Fruit fly (Drosophila melanogaster) whole organism, embryonic: ENCODE results near the gene stck.

Experiments
- Aef1 ChIP-seq: fragments of 200-800 bp; sonication (Bioruptor generic); IDR thresholded peaks from 3 replicates; pipeline ENCODE4 v1.3.6; 2022; ENCODE audit warnings: missing biosample characterization, missing genetic modification characterization
- CG12155 ChIP-seq: fragments of 200-800 bp; sonication (Bioruptor generic); optimal IDR thresholded peaks from 3 replicates; lab custom pipeline; 2016; ENCODE audit warnings: missing biosample characterization, missing genetic modification characterization
- CG12391 ChIP-seq: fragments of 200-800 bp; sonication (Bioruptor generic); optimal IDR thresholded peaks from 3 replicates; lab custom pipeline; 2018; ENCODE audit warnings: missing biosample characterization, mild to moderate bottlenecking, missing genetic modification characterization, moderate library complexity
- CG12744 ChIP-seq: fragments of 200-800 bp; sonication (Bioruptor generic); optimal IDR thresholded peaks from 2 replicates; lab custom pipeline; 2016; ENCODE audit warnings: missing biosample characterization, missing genetic modification characterization
- CG15269 ChIP-seq: fragments of 200-800 bp; sonication (Bioruptor generic); optimal IDR thresholded peaks from 2 replicates; lab custom pipeline; 2018; ENCODE audit warnings: missing biosample characterization, mild to moderate bottlenecking, missing genetic modification characterization, moderate library complexity
- CG16813 ChIP-seq: fragments of 200-800 bp; sonication (Bioruptor generic); IDR thresholded peaks from 3 replicates; pipeline ENCODE4 v1.3.6; 2022; ENCODE audit warnings: missing biosample characterization, missing genetic modification characterization; ENCODE audit not compliant: partially characterized antibody
- CG17186 ChIP-seq: fragments of 200-800 bp; sonication (Bioruptor generic); optimal IDR thresholded peaks from 3 replicates; lab custom pipeline; 2017; ENCODE audit warnings: missing biosample characterization, missing genetic modification reagents, missing genetic modification characterization
- CG2875 ChIP-seq: fragments of 200-800 bp; sonication (Bioruptor generic); optimal IDR thresholded peaks from 2 replicates; lab custom pipeline; 2017; ENCODE audit warnings: missing biosample characterization, mild to moderate bottlenecking, missing genetic modification characterization, missing genetic modification reagents
- CG3065 ChIP-seq: fragments of 200-800 bp; sonication (Bioruptor generic); optimal IDR thresholded peaks from 2 replicates; lab custom pipeline; 2016; ENCODE audit warnings: missing biosample characterization, missing genetic modification characterization
- CG31365 ChIP-seq: fragments of 200-800 bp; sonication (Bioruptor generic); optimal IDR thresholded peaks from 2 replicates; lab custom pipeline; 2018; ENCODE audit warnings: missing biosample characterization, mild to moderate bottlenecking, missing genetic modification characterization
- CG34376 ChIP-seq: fragments of 200-800 bp; sonication (Bioruptor generic); optimal IDR thresholded peaks from 2 replicates; lab custom pipeline; 2018; ENCODE audit warnings: missing biosample characterization, mild to moderate bottlenecking, missing genetic modification characterization
- CG3726 ChIP-seq: fragments of 200-800 bp; sonication (Bioruptor generic); IDR thresholded peaks from 3 replicates; pipeline ENCODE4, ENCODE4 v1.3.6; 2022; ENCODE audit warnings: missing biosample characterization, missing genetic modification characterization
- CG6813 ChIP-seq: fragments of 200-800 bp; sonication (Bioruptor generic); optimal IDR thresholded peaks from 2 replicates; lab custom pipeline; 2017; ENCODE audit warnings: missing biosample characterization, missing genetic modification characterization, mild to moderate bottlenecking, moderate library complexity, missing genetic modification reagents
- CG7928 ChIP-seq: fragments of 200-800 bp; sonication (Bioruptor generic); optimal IDR thresholded peaks from 2 replicates; lab custom pipeline; 2017; ENCODE audit warnings: missing biosample characterization, mild to moderate bottlenecking, missing genetic modification characterization
- CG8089 ChIP-seq: fragments of 200-800 bp; sonication (Bioruptor generic); optimal IDR thresholded peaks from 3 replicates; lab custom pipeline; 2016; ENCODE audit warnings: missing biosample characterization, missing genetic modification characterization
- CG9727 ChIP-seq: fragments of 200-800 bp; sonication (Bioruptor generic); optimal IDR thresholded peaks from 3 replicates; lab custom pipeline; 2017; ENCODE audit warnings: missing biosample characterization, mild to moderate bottlenecking, missing genetic modification characterization
- Dip2 ChIP-seq: fragments of 200-800 bp; sonication (Bioruptor generic); IDR thresholded peaks from 2 replicates; pipeline ENCODE4 v1.3.6; 2022; ENCODE audit warnings: missing biosample characterization, missing genetic modification characterization
- Elba2 ChIP-seq: fragments of 200-800 bp; sonication (Bioruptor generic); optimal IDR thresholded peaks from 3 replicates; lab custom pipeline; 2016; ENCODE audit warnings: missing biosample characterization, missing genetic modification characterization
- Fer2 ChIP-seq: fragments of 200-800 bp; sonication (Bioruptor generic); optimal IDR thresholded peaks from 2 replicates; lab custom pipeline; 2018; ENCODE audit warnings: missing biosample characterization, mild to moderate bottlenecking, missing genetic modification characterization, moderate library complexity
- HLH4C ChIP-seq: fragments of 200-800 bp; sonication (Bioruptor generic); IDR thresholded peaks from 3 replicates; pipeline ENCODE4 v1.3.6; 2022; ENCODE audit warnings: missing biosample characterization, missing genetic modification characterization; ENCODE audit not compliant: partially characterized antibody
- Hey ChIP-seq: fragments of 200-800 bp; sonication (Bioruptor generic); optimal IDR thresholded peaks from 3 replicates; lab custom pipeline; 2018; ENCODE audit warnings: missing biosample characterization, mild to moderate bottlenecking, missing genetic modification characterization
- Hr39 ChIP-seq: fragments of >200 bp; optimal IDR thresholded peaks from 2 replicates; lab custom pipeline; 2017
- Jarid2 ChIP-seq: fragments of 200-800 bp; sonication (Bioruptor generic); optimal IDR thresholded peaks from 3 replicates; lab custom pipeline; 2017; ENCODE audit warnings: mild to moderate bottlenecking, missing biosample characterization, missing genetic modification reagents, missing genetic modification characterization
- Kr ChIP-seq: fragments of 200-800 bp; sonication (Bioruptor generic); optimal IDR thresholded peaks from 2 replicates; lab custom pipeline; 2017; ENCODE audit warnings: missing biosample characterization, mild to moderate bottlenecking, missing genetic modification characterization
- Lim3 ChIP-seq: fragments of 200-800 bp; sonication (Bioruptor generic); IDR thresholded peaks from 2 replicates; pipeline ENCODE4 v1.3.6; 2022; ENCODE audit warnings: missing biosample characterization, missing genetic modification characterization
- MBD-R2 ChIP-seq: fragments of 200-800 bp; sonication (Bioruptor generic); IDR thresholded peaks from 2 replicates; pipeline ENCODE4 v1.3.6; 2022; ENCODE audit warnings: missing biosample characterization, missing genetic modification characterization
- Myb ChIP-seq: fragments of 200-800 bp; sonication (Bioruptor generic); optimal IDR thresholded peaks from 2 replicates; lab custom pipeline; 2016; ENCODE audit warnings: missing biosample characterization, missing genetic modification characterization
- NC2α ChIP-seq: fragments of 200-800 bp; sonication (Bioruptor generic); optimal IDR thresholded peaks from 2 replicates; lab custom pipeline; 2016; ENCODE audit warnings: missing biosample characterization, missing genetic modification characterization
- Neu2 ChIP-seq: fragments of 200-800 bp; sonication (Bioruptor generic); optimal IDR thresholded peaks from 3 replicates; lab custom pipeline; 2016; ENCODE audit warnings: missing biosample characterization, missing genetic modification characterization, borderline replicate concordance
- Sry-δ ChIP-seq: fragments of 200-800 bp; sonication (Bioruptor generic); optimal IDR thresholded peaks from 2 replicates; lab custom pipeline; 2016; ENCODE audit warnings: missing biosample characterization, missing genetic modification characterization
- abd-A ChIP-seq: fragments of 200-800 bp; sonication (Bioruptor generic); optimal IDR thresholded peaks from 3 replicates; lab custom pipeline; 2019; ENCODE audit warnings: missing biosample characterization, mild to moderate bottlenecking, missing genetic modification characterization, moderate library complexity
- aop ChIP-seq: fragments of 200-800 bp; sonication (Bioruptor generic); IDR thresholded peaks from 2 replicates; pipeline ENCODE4 v1.3.6; 2022; ENCODE audit warnings: missing biosample characterization, missing genetic modification characterization
- bbx ChIP-seq: fragments of 200-800 bp; sonication (Bioruptor generic); IDR thresholded peaks from 2 replicates; pipeline ENCODE4 v1.3.6; 2022; ENCODE audit warnings: missing biosample characterization, missing genetic modification characterization; ENCODE audit not compliant: partially characterized antibody
- cg ChIP-seq: fragments of 200-800 bp; sonication (Bioruptor generic); optimal IDR thresholded peaks from 3 replicates; lab custom pipeline; 2019; ENCODE audit warnings: missing biosample characterization, mild to moderate bottlenecking, missing genetic modification characterization, moderate library complexity
- dmrt11E ChIP-seq: fragments of 200-800 bp; sonication (Bioruptor generic); optimal IDR thresholded peaks from 3 replicates; lab custom pipeline; 2018; ENCODE audit warnings: missing biosample characterization, mild to moderate bottlenecking, missing genetic modification characterization, moderate library complexity
- fd102C ChIP-seq: fragments of 200-800 bp; sonication (Bioruptor generic); optimal IDR thresholded peaks from 2 replicates; lab custom pipeline; 2018; ENCODE audit warnings: missing biosample characterization, mild to moderate bottlenecking, missing genetic modification characterization, moderate library complexity
- ftz-f1 ChIP-seq: fragments of 200-800 bp; sonication (Bioruptor generic); optimal IDR thresholded peaks from 2 replicates; lab custom pipeline; 2016; ENCODE audit warnings: missing biosample characterization, missing genetic modification characterization
- insv ChIP-seq, 2 experiments: fragments of 200-800 bp; sonication (Bioruptor generic); optimal IDR thresholded peaks; 3 replicates each; lab custom pipeline; 2016 to 2018; ENCODE audit warnings: missing biosample characterization in 2 of 2, missing genetic modification characterization in 2 of 2
- lab ChIP-seq: fragments of 200-800 bp; sonication (Bioruptor generic); optimal IDR thresholded peaks from 3 replicates; lab custom pipeline; 2017; ENCODE audit warnings: missing biosample characterization, missing genetic modification characterization, mild to moderate bottlenecking, moderate library complexity, missing genetic modification reagents
- lbe ChIP-seq: fragments of 200-800 bp; sonication (Bioruptor generic); optimal IDR thresholded peaks from 2 replicates; lab custom pipeline; 2016; ENCODE audit warnings: missing biosample characterization, mild to moderate bottlenecking, missing genetic modification characterization
- lilli ChIP-seq: fragments of 200-800 bp; sonication (Bioruptor generic); optimal IDR thresholded peaks from 3 replicates; lab custom pipeline; 2016; ENCODE audit warnings: missing biosample characterization, missing genetic modification characterization
- nerfin-1 ChIP-seq: fragments of 200-800 bp; sonication (Bioruptor generic); optimal IDR thresholded peaks from 3 replicates; lab custom pipeline; 2019; ENCODE audit warnings: missing biosample characterization, mild to moderate bottlenecking, missing genetic modification characterization, moderate library complexity
- nom ChIP-seq: fragments of 200-800 bp; sonication (Bioruptor generic); optimal IDR thresholded peaks from 2 replicates; lab custom pipeline; 2017; ENCODE audit warnings: missing biosample characterization, missing genetic modification characterization, mild to moderate bottlenecking, moderate library complexity, missing genetic modification reagents
- oc ChIP-seq: fragments of 200-800 bp; sonication (Bioruptor generic); optimal IDR thresholded peaks from 2 replicates; lab custom pipeline; 2018; ENCODE audit warnings: missing biosample characterization, mild to moderate bottlenecking, missing genetic modification characterization, moderate library complexity
- org-1 ChIP-seq: fragments of 200-800 bp; sonication (Bioruptor generic); optimal IDR thresholded peaks from 2 replicates; lab custom pipeline; 2017; ENCODE audit warnings: missing biosample characterization, missing genetic modification characterization
- row ChIP-seq: fragments of 200-800 bp; sonication (Bioruptor generic); IDR thresholded peaks from 3 replicates; pipeline ENCODE4 v1.3.6; 2022; ENCODE audit warnings: missing biosample characterization, missing genetic modification characterization
- seq ChIP-seq: fragments of 200-800 bp; sonication (Bioruptor generic); IDR thresholded peaks from 2 replicates; pipeline ENCODE4 v1.3.6; 2022; ENCODE audit warnings: missing biosample characterization, missing genetic modification characterization
- sim ChIP-seq: fragments of 200-800 bp; sonication (Bioruptor generic); IDR thresholded peaks from 2 replicates; pipeline ENCODE4 v1.3.6; 2022; ENCODE audit warnings: missing biosample characterization, missing genetic modification characterization
- toy ChIP-seq: fragments of 200-800 bp; sonication (Bioruptor generic); IDR thresholded peaks from 2 replicates; pipeline ENCODE4 v1.3.6; 2022; ENCODE audit warnings: missing biosample characterization, missing genetic modification characterization

Gene stck

dm6 chr3R:8333768-8334470, 22.9 kb upstream of the stck start, which contains the start of gene Poxm (continued):
- TF ChIP-seq CG34376 (GFP tag; lab: Kevin White, UChicago) (peak; percentile 18), CG3726 (GFP tag; lab: Robert Waterston, UW) (peak; percentile 75; the same call in 2 of the 3 replicates), lab (GFP tag; lab: Kevin White, UChicago) (peak; percentile 77), Jarid2 (GFP tag; lab: Kevin White, UChicago) (peak; percentile 56), CG12391 (peak; percentile 92), abd-A (tag; lab: Kevin White, UChicago) (no peak), seq (GFP tag; lab: Robert Waterston, UW) (peak; percentile 78), NC2α (no peak), lilli (GFP tag; lab: Kevin White, UChicago) (peak; percentile 81), Aef1 (GFP tag; lab: Robert Waterston, UW) (peak; percentile 90; the same call in 2 of the 3 replicates), aop (GFP tag; lab: Robert Waterston, UW) (no peak), sim (GFP tag; lab: Robert Waterston, UW) (peak; percentile 58; the same call in 1 of the 2 replicates), bbx (0 out of 2 replicates have a peak, but pooled peaks have one; percentile 21), CG16813 (GFP tag; lab: Robert Waterston, UW) (peak; percentile 56), lbe (GFP tag; lab: Kevin White, UChicago) (peak; percentile 80), Dip2 (GFP tag; lab: Robert Waterston, UW) (peak; percentile 53), CG2875 (GFP tag; lab: Kevin White, UChicago) (peak; percentile 85), HLH4C (no peak), row (GFP tag; lab: Robert Waterston, UW) (peak; percentile 92), ftz-f1 (no peak), oc (tag; lab: Kevin White, UChicago) (peak; percentile 78), Myb (GFP tag; lab: Kevin White, UChicago) (peak; percentile 19), nerfin-1 (tag; lab: Kevin White, UChicago) (peak; percentile 90), CG3065 (GFP tag; lab: Kevin White, UChicago) (peak; percentile 69), CG17186 (GFP tag; lab: Kevin White, UChicago) (peak; percentile 49), Elba2 (GFP tag; lab: Kevin White, UChicago) (no peak), Neu2 (GFP tag; lab: Kevin White, UChicago) (no peak), Fer2 (peak; percentile 75), nom (peak; percentile 88), Sry-δ (GFP tag; lab: Kevin White, UChicago) (no peak), CG12744 (no peak), CG31365 (no peak), toy (GFP tag; lab: Robert Waterston, UW) (no peak), Lim3 (GFP tag; lab: Robert Waterston, UW) (0 out of 2 replicates have a peak, but pooled peaks have one; percentile 64), Hr39 (lab: Kevin White, UChicago) (no peak), CG8089 (GFP tag; lab: Kevin White, UChicago) (peak; percentile 32), CG7928 (peak; percentile 23), CG9727 (GFP tag; lab: Kevin White, UChicago) (peak; percentile 96), insv (GFP tag; optimal IDR thresholded peaks at IDR 0.05; lab: Kevin White, UChicago) (peak in 1 of 2 experiments; percentile 19), MBD-R2 (GFP tag; lab: Robert Waterston, UW) (no peak), Kr (peak; percentile 36), org-1 (peak; percentile 87), CG12155 (peak; percentile 78), Hey (tag; lab: Kevin White, UChicago) (no peak), CG6813 (GFP tag; lab: Kevin White, UChicago) (peak; percentile 74), fd102C (GFP tag; lab: Kevin White, UChicago) (peak; percentile 1), dmrt11E (tag; lab: Kevin White, UChicago) (peak; percentile 91), cg (peak; percentile 99), CG15269 (peak; percentile 92)
